Fruit fly (Drosophila melanogaster): ENCODE measurements around the gene Tgs1.

Gene Tgs1

dm6 chr3R:18243000-18243399, 12.3 kb upstream of the Tgs1 start (continued):
- no peak for TF ChIP-seq GATAe (GFP tag; conservative IDR thresholded peaks at IDR 0.05)
- no peak for TF ChIP-seq Doc3 (GFP tag; IDR thresholded peaks at IDR 0.05; ENCODE audit: partially characterized antibody)
- TF ChIP-seq CG6813 (GFP tag; optimal IDR thresholded peaks at IDR 0.05), result no peak
- no peak for TF ChIP-seq Sox100B (GFP tag; optimal IDR thresholded peaks at IDR 0.05)
- no peak for TF ChIP-seq tgo (GFP tag; IDR thresholded peaks at IDR 0.05)
- TF ChIP-seq CG4617 (GFP tag; optimal IDR thresholded peaks at IDR 0.05; ENCODE audit: borderline replicate concordance), result no peak
- TF ChIP-seq D19A (tag; optimal IDR thresholded peaks at IDR 0.05), result no peak
- no peak for TF ChIP-seq CG13424 (tag; optimal IDR thresholded peaks at IDR 0.05)
- 0 out of 3 replicates have a peak, but pooled peaks have one; percentile 11 for TF ChIP-seq HLH4C (GFP tag; IDR thresholded peaks at IDR 0.05; ENCODE audit: partially characterized antibody)
- no peak for TF ChIP-seq Hr78 (GFP tag; optimal IDR thresholded peaks at IDR 0.05)
- TF ChIP-seq repo (GFP tag; optimal IDR thresholded peaks at IDR 0.05), result no peak
- no peak for TF ChIP-seq Med (GFP tag)
- no peak for TF ChIP-seq toy (GFP tag; IDR thresholded peaks at IDR 0.05)
- no peak for TF ChIP-seq CG3163 (GFP tag; optimal IDR thresholded peaks at IDR 0.05)
- no peak for TF ChIP-seq E2f1 (GFP tag; IDR thresholded peaks at IDR 0.05)

- no peak for TF ChIP-seq tio (GFP tag; optimal IDR thresholded peaks at IDR 0.05)
- no peak for TF ChIP-seq grn (GFP tag; optimal IDR thresholded peaks at IDR 0.05)
- TF ChIP-seq CG17328 (GFP tag; IDR thresholded peaks at IDR 0.05), result no peak
- TF ChIP-seq grau (tag; optimal IDR thresholded peaks at IDR 0.05), result no peak
- no peak for TF ChIP-seq CG10565 (GFP tag; optimal IDR thresholded peaks at IDR 0.05)
- TF ChIP-seq jumu (GFP tag; optimal IDR thresholded peaks at IDR 0.05), result peak; percentile 1
- no peak for TF ChIP-seq kah (GFP tag; optimal IDR thresholded peaks at IDR 0.05)
- no peak for TF ChIP-seq Hr39 (optimal IDR thresholded peaks at IDR 0.05)
- TF ChIP-seq CG4617 (GFP tag; optimal IDR thresholded peaks at IDR 0.05; ENCODE audit: borderline replicate concordance), result no peak
- TF ChIP-seq H2.0 (GFP tag; IDR thresholded peaks at IDR 0.05), result no peak
- TF ChIP-seq ci (GFP tag; IDR thresholded peaks at IDR 0.05), result peak; percentile 18; the same call in 1 of the 3 replicates
- no peak for TF ChIP-seq CG10654 (GFP tag; optimal IDR thresholded peaks at IDR 0.05)
- TF ChIP-seq D19A (tag; optimal IDR thresholded peaks at IDR 0.05), result no peak
- no peak for TF ChIP-seq C15 (GFP tag; IDR thresholded peaks at IDR 0.05)
- TF ChIP-seq CG7928 (GFP tag; optimal IDR thresholded peaks at IDR 0.05), result no peak
- TF ChIP-seq CG13624 (GFP tag; optimal IDR thresholded peaks at IDR 0.05), result no peak
- no peak for TF ChIP-seq ssp (GFP tag; IDR thresholded peaks at IDR 0.05)
- TF ChIP-seq Chrac-16 (GFP tag; optimal IDR thresholded peaks at IDR 0.05), result peak; percentile 25
- TF ChIP-seq Bgb (GFP tag; IDR thresholded peaks at IDR 0.05; ENCODE audit: partially characterized antibody), result no peak
- TF ChIP-seq knrl (GFP tag; IDR thresholded peaks at IDR 0.05; ENCODE audit: partially characterized antibody), result peak; percentile 30; the same call in 1 of the 3 replicates
- TF ChIP-seq H15 (GFP tag; IDR thresholded peaks at IDR 0.05), result no peak
- TF ChIP-seq sens-2 (GFP tag; IDR thresholded peaks at IDR 0.05), result no peak
- peak; percentile 27 for TF ChIP-seq CG6854 (GFP tag; optimal IDR thresholded peaks at IDR 0.05)
- no peak for TF ChIP-seq Oaz (GFP tag; IDR thresholded peaks at IDR 0.05)
- no peak for TF ChIP-seq CG4820 (GFP tag; optimal IDR thresholded peaks at IDR 0.05)
- TF ChIP-seq YL-1 (GFP tag; optimal IDR thresholded peaks at IDR 0.05), result no peak
- TF ChIP-seq CG12769 (tag; optimal IDR thresholded peaks at IDR 0.05), result no peak
- no peak for TF ChIP-seq Neu2 (GFP tag; optimal IDR thresholded peaks at IDR 0.05; ENCODE audit: borderline replicate concordance)
- no peak for TF ChIP-seq ara (GFP tag; IDR thresholded peaks at IDR 0.05)
- peak; percentile 2 for TF ChIP-seq CG2120 (GFP tag; optimal IDR thresholded peaks at IDR 0.05)
- no peak for TF ChIP-seq CG17612 (GFP tag; IDR thresholded peaks at IDR 0.05)
- no peak for TF ChIP-seq bowl (GFP tag; IDR thresholded peaks at IDR 0.05)
- no peak for TF ChIP-seq CG15601 (tag; optimal IDR thresholded peaks at IDR 0.05)
- no peak for TF ChIP-seq crp (GFP tag; optimal IDR thresholded peaks at IDR 0.05)
- TF ChIP-seq z (GFP tag; IDR thresholded peaks at IDR 0.05), result no peak; the same call in 2 of the 3 replicates
- no peak for TF ChIP-seq CG11247 (GFP tag; IDR thresholded peaks at IDR 0.05)
- TF ChIP-seq CG3281 (GFP tag; optimal IDR thresholded peaks at IDR 0.05), result peak; percentile 8
- no peak for TF ChIP-seq CG10366 (GFP tag; IDR thresholded peaks at IDR 0.05)
Observed at dm6 chr3R:18243718-18244170, 11.6 kb upstream of the Tgs1 start.
